Worm (Caenorhabditis elegans): ENCODE results near the gene lys-1.

ce11 chrV:10294549-10294948 lies 16.8 kb downstream of the lys-1 start, which contains the start of gene col-150:
- TF ChIP-seq ama-1 (optimal IDR thresholded peaks at IDR 0.05) (no peak), hmg-4 (GFP tag; optimal IDR thresholded peaks at IDR 0.05) (no peak), tbx-37 (GFP tag; conservative IDR thresholded peaks at IDR 0.05) (no peak), ceh-36 (tag; optimal IDR thresholded peaks at IDR 0.05) (no peak), F13C5.2 (tag; optimal IDR thresholded peaks at IDR 0.05) (no peak), ceh-13 (GFP tag; optimal IDR thresholded peaks at IDR 0.05) (no peak), B0310.2 (tag; optimal IDR thresholded peaks at IDR 0.05) (no peak), tbx-11 (GFP tag; IDR thresholded peaks at IDR 0.05) (no peak), aly-1 (tag; optimal IDR thresholded peaks at IDR 0.05) (no peak)

Data from whole organism, early embryonic.